Worm (Caenorhabditis elegans) whole organism, L2 larva: ENCODE data around the gene fbxb-10.
"Not testable (repeated sequence)": the region's sequence is repeated elsewhere in the genome, so short reads cannot be mapped to it uniquely, and the experiment has no call there.

Experiments used
- C34F6.9 ChIP-seq: fragments of 150-350 bp; optimal IDR thresholded peaks from 2 replicates; lab custom pipeline; 2014; ENCODE audit warnings: missing biosample characterization, missing genetic modification characterization
- F13H6.1 ChIP-seq: sonication (generic microtip); optimal IDR thresholded peaks from 2 replicates; lab custom pipeline; 2016; ENCODE audit warnings: missing genetic modification characterization, missing compliant biosample characterization
- R02D3.7 ChIP-seq: fragments of 150-350 bp; optimal IDR thresholded peaks from 2 replicates; lab custom pipeline; 2014; ENCODE audit warnings: missing biosample characterization, missing genetic modification characterization
- ZK546.5 ChIP-seq: sonication (generic microtip); optimal IDR thresholded peaks from 2 replicates; lab custom pipeline; 2017; ENCODE audit warnings: missing biosample characterization, missing genetic modification characterization
- alr-1 ChIP-seq: fragments of 150-350 bp; optimal IDR thresholded peaks from 2 replicates; lab custom pipeline; 2014; ENCODE audit warnings: missing biosample characterization, missing genetic modification characterization
- aly-2 ChIP-seq: fragments of 150-350 bp; optimal IDR thresholded peaks from 2 replicates; lab custom pipeline; 2014; ENCODE audit warnings: missing biosample characterization, missing genetic modification characterization
- ama-1 ChIP-seq: fragments of 150-350 bp; optimal IDR thresholded peaks from 2 replicates; lab custom pipeline; 2018; ENCODE audit warnings: inconsistent platforms
- ceh-16 ChIP-seq: fragments of 150-350 bp; optimal IDR thresholded peaks from 2 replicates; lab custom pipeline; 2014; ENCODE audit warnings: missing biosample characterization, missing genetic modification characterization
- ceh-82 ChIP-seq: fragments of 150-350 bp; optimal IDR thresholded peaks from 2 replicates; lab custom pipeline; 2014; ENCODE audit warnings: missing biosample characterization, missing genetic modification characterization
- crh-2 ChIP-seq: sonication (generic microtip); optimal IDR thresholded peaks from 2 replicates; lab custom pipeline; 2017; ENCODE audit warnings: missing biosample characterization, missing genetic modification characterization
- egl-27 ChIP-seq: sonication (generic microtip); optimal IDR thresholded peaks from 3 replicates; lab custom pipeline; 2017; ENCODE audit warnings: missing biosample characterization, missing genetic modification reagents, missing genetic modification characterization
- elt-1 ChIP-seq: fragments of 150-350 bp; optimal IDR thresholded peaks from 2 replicates; lab custom pipeline; 2014; ENCODE audit warnings: missing biosample characterization, missing genetic modification characterization
- elt-3 ChIP-seq: sonication (generic microtip); optimal IDR thresholded peaks from 2 replicates; lab custom pipeline; 2017; ENCODE audit warnings: missing biosample characterization, missing genetic modification characterization
- fos-1 ChIP-seq: fragments of 150-350 bp; optimal IDR thresholded peaks from 2 replicates; lab custom pipeline; 2014; ENCODE audit warnings: missing biosample characterization, missing genetic modification characterization
- gmeb-1 ChIP-seq: fragments of 150-350 bp; optimal IDR thresholded peaks from 2 replicates; lab custom pipeline; 2014; ENCODE audit warnings: missing biosample characterization, missing genetic modification characterization
- lin-11 ChIP-seq: fragments of 150-350 bp; sonication (generic microtip); optimal IDR thresholded peaks from 2 replicates; lab custom pipeline; 2014; ENCODE audit warnings: missing biosample characterization, missing genetic modification characterization, inconsistent platforms, mixed read lengths
- mbf-1 ChIP-seq: sonication (generic microtip); optimal IDR thresholded peaks from 2 replicates; lab custom pipeline; 2017; ENCODE audit warnings: missing biosample characterization, missing genetic modification characterization
- nhr-12 ChIP-seq: fragments of 150-350 bp; optimal IDR thresholded peaks from 2 replicates; lab custom pipeline; 2014; ENCODE audit warnings: missing biosample characterization, missing genetic modification characterization
- nhr-129 ChIP-seq: fragments of 150-350 bp; optimal IDR thresholded peaks from 2 replicates; lab custom pipeline; 2014; ENCODE audit warnings: missing biosample characterization, missing genetic modification characterization
- nhr-21 ChIP-seq: fragments of 150-350 bp; optimal IDR thresholded peaks from 2 replicates; lab custom pipeline; 2014; ENCODE audit warnings: missing biosample characterization, missing genetic modification characterization
- nhr-23 ChIP-seq: fragments of 150-350 bp; optimal IDR thresholded peaks from 2 replicates; lab custom pipeline; 2014; ENCODE audit warnings: missing biosample characterization, missing genetic modification reagents, missing genetic modification characterization
- nhr-25 ChIP-seq: fragments of 150-350 bp; sonication (generic microtip); optimal IDR thresholded peaks from 3 replicates; lab custom pipeline; 2014; ENCODE audit warnings: missing biosample characterization, missing genetic modification characterization
- nhr-6 ChIP-seq: fragments of 150-350 bp; optimal IDR thresholded peaks from 2 replicates; lab custom pipeline; 2014; ENCODE audit warnings: missing biosample characterization, missing genetic modification characterization
- nhr-77 ChIP-seq: fragments of 150-350 bp; optimal IDR thresholded peaks from 2 replicates; lab custom pipeline; 2014; ENCODE audit warnings: missing biosample characterization, missing genetic modification characterization
- peb-1 ChIP-seq: fragments of 150-350 bp; optimal IDR thresholded peaks from 2 replicates; lab custom pipeline; 2014; ENCODE audit warnings: missing biosample characterization, missing genetic modification characterization
- skn-1 ChIP-seq: sonication (generic microtip); optimal IDR thresholded peaks from 2 replicates; lab custom pipeline; 2017; ENCODE audit warnings: missing biosample characterization, missing genetic modification characterization
- sma-9 ChIP-seq, 2 experiments: fragments of 150-350 bp in 1 of 2; sonication (generic microtip) in 1 of 2; optimal IDR thresholded peaks; 2 replicates each; lab custom pipeline; 2014 to 2016; ENCODE audit warnings: missing genetic modification characterization in 2 of 2, mild to moderate bottlenecking in 1 of 2, missing biosample characterization in 1 of 2, missing compliant biosample characterization in 1 of 2, missing genetic modification reagents in 1 of 2, moderate library complexity in 1 of 2
- unc-62 ChIP-seq: fragments of 150-350 bp; optimal IDR thresholded peaks from 2 replicates; lab custom pipeline; 2014; ENCODE audit warnings: missing biosample characterization, missing genetic modification reagents, missing genetic modification characterization

Gene fbxb-10

DNA sequence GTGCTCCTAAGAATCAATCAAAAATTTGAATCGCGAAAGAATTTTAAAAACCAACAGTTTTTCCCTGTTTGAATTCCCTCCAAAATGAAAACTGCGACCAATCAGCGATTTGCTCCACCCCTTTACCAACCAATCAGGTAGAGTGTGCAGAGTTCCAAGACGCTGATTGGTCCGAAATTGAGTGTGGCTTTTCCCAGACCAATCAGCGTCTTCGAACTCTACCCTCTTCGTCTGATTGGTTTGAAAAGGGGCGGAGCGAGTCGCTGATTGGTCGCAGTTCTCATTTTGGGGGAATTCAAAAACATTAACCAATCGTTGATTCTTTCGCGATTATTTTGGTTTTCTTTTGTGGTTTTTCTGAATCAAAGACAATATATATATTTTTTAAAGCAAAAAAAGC lies 26.4 kb upstream of the fbxb-10 start:
- TF ChIP-seq ama-1 (lab: Kevin White, UChicago) (no peak), elt-1 (tag; lab: Kevin White, UChicago) (no peak), lin-11 (no peak), crh-2 (tag; lab: Kevin White, UChicago) (no peak), egl-27 (tag; lab: Kevin White, UChicago) (no peak), C34F6.9 (no peak), peb-1 (tag; lab: Kevin White, UChicago) (no peak), ZK546.5 (no peak), elt-3 (tag; lab: Kevin White, UChicago) (no peak), nhr-25 (no peak), nhr-12 (tag; lab: Kevin White, UChicago) (no peak), ceh-16 (no peak), mbf-1 (tag; lab: Kevin White, UChicago) (no peak), nhr-129 (no peak)

DNA sequence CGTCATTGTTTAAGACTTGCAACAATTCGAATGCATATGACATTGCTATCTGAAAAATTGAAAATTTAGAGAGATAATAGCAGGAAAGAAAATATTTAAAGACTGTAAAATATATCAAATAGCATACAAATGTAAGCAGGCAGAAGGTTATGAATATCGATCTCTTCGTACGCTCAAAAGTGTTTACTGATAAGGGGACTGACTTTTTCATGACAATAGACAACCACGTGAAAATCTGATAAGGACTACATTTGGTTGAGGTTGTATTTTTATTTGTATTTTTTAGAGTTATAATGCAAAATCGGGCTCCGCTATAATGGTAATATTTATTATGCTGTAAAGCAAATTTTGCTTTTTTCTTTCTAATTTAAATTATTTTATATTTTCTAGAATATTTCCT lies 24.7 kb upstream of the fbxb-10 start, which contains the start of the genes C52E2.5 and C52E2.4:
Gene C52E2.5 (minus strand): TSS at position 43 of the 400 bp plus-strand sequence.
Gene C52E2.4 (plus strand): TSS at position 252 of the 400 bp plus-strand sequence.
- peak; percentile 80 for TF ChIP-seq fos-1
- no peak for TF ChIP-seq ceh-16
- peak; percentile 36 for TF ChIP-seq sma-9 (GFP tag; optimal IDR thresholded peaks at IDR 0.05; lab: Kevin White, UChicago)
- no peak for TF ChIP-seq sma-9 (tag; optimal IDR thresholded peaks at IDR 0.05; lab: Kevin White, UChicago)
- TF ChIP-seq unc-62 = no peak
- TF ChIP-seq gmeb-1 (tag; lab: Kevin White, UChicago) = no peak
- no peak for TF ChIP-seq elt-3 (tag; lab: Kevin White, UChicago)
- TF ChIP-seq egl-27 (tag; lab: Kevin White, UChicago) = no peak
- TF ChIP-seq elt-1 (tag; lab: Kevin White, UChicago) = no peak
- peak; percentile 65 for TF ChIP-seq skn-1 (tag; lab: Kevin White, UChicago)
- no peak for TF ChIP-seq nhr-23 (tag; lab: Kevin White, UChicago)
- no peak for TF ChIP-seq mbf-1 (tag; lab: Kevin White, UChicago)
- TF ChIP-seq crh-2 (tag; lab: Kevin White, UChicago) = peak; percentile 36
- no peak for TF ChIP-seq nhr-12 (tag; lab: Kevin White, UChicago)
- TF ChIP-seq aly-2 (tag; lab: Kevin White, UChicago) = no peak

DNA sequence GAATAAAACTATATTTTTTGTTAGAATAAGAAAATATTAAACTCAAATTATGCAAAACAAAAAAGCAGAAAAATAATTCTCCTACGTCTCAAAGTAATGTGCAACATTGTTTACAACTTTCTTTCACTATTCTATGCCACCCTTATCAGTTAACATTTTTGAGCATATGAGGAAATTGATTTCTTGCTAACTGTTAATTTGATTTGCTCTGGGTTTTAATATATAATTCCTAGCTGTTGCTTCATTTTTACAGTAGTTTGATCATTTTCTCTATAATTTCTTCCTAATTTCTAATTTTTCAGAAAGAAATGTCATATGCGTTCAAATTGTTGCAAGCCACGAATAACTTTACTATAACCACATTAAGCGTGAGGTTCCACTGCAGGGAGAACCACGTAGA lies 18.0 kb upstream of the fbxb-10 start, which contains the start of gene T08E11.1:
Gene T08E11.1 (plus strand): TSS at position 301 of the 400 bp plus-strand sequence.
- TF ChIP-seq fos-1 (no peak), ceh-82 (no peak), ama-1 (lab: Kevin White, UChicago) (no peak), unc-62 (no peak)

DNA sequence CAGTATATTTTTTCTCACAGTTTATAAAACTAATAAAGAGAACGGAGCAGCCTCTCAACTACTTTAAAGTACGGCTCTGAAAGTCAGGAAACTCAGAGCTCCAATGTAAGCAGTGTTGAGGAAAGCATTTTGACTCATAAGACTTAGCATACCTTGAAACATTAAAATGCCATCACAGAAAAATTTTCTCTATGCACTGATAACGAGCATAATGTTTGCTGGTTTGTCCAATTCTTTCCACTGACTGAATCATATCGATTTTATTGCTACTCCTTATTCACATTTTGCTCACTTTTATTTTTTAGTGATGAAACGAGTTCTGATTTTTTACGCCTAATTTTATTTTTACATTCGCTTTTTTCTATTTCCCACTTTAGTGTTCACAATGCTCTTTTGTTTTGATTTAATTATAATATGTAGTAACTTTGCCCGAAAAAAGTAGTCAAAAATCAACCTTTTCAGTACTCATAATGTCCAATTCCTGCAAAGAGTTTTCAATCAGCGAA lies 13.7 kb upstream of the fbxb-10 start, which contains the start of gene math-39:
Gene math-39 (plus strand): TSS at position 456 of the 506 bp plus-strand sequence.
- peak; percentile 73 for TF ChIP-seq fos-1
- no peak for TF ChIP-seq crh-2 (tag; lab: Kevin White, UChicago)

DNA sequence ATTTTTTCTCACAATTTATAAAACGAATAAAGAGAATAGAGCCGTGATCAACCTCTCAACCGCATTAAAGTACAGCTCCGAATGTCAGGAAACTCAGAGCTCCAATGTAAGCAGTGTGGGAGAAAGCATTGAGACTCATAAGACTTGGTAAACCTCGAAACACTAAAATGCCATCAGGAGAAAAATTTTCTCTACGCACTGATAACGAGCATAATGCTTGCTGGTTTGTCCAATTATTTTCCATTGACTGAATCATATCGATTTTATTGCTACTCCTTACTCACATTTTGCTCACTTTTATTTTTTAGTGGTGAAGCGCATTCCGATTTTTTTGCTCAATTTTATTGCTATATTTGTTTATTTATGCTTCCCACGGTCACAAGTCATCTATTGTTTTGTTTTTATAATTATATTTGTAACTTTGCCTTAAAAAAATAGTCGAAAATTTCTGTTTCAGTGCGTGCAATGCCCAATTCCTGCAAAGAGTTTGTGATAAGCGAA lies 12.0 kb upstream of the fbxb-10 start, which contains the start of gene math-40:
Gene math-40 (plus strand): TSS at position 451 of the 501 bp plus-strand sequence.
- TF ChIP-seq fos-1 (peak; percentile 80), ceh-16 (no peak), nhr-6 (tag; lab: Kevin White, UChicago) (no peak)

DNA sequence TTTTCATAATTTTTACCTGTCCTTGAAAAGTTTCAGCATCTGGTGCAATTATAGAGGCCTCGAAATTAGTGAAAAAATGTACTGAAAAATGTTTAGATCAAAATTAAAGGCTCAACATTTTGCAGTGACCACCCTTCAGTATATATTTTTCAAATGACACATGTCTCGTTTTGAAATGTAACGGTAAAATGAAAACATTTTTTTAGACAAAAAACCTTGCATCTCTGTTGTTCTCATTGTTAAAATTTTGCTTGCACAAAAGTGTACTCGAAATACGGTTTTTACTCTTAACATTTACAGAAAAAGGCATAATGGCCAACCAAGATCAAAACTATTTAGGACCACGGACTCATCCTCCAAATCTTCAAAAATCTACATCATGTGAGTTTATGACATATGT lies 6.1 kb upstream of the fbxb-10 start, which contains the start of gene math-41:
Gene math-41 (plus strand): TSS at position 301 of the 400 bp plus-strand sequence.
- TF ChIP-seq nhr-25; aly-2 (tag; lab: Kevin White, UChicago); alr-1: not testable (repeated sequence)
- TF ChIP-seq, all 48 proteins: peak for 0; not testable (repeated sequence) for 48

DNA sequence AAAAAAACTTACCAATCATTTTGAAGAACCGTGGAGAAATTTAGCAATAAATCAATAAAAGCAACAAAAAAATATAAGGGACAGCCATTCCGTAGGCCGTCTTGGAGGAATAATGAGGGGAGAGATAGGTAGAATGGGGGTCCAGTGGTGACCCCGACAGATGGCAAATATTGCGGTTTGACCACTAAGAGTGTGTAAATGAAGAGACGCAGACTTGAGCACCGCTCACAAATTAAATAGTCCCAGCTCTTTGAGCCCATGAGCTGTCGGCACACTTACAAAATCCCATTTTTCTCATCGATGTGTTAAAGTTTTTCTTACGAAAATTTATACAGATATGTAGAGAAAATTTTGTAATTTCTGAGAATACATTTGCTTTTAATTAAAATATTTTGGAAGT lies 2.6 kb upstream of the fbxb-10 start, which contains the start of gene fbxa-3:
Gene fbxa-3 (minus strand): TSS at position 101 of the 400 bp plus-strand sequence.
- TF ChIP-seq F13H6.1 (no peak), nhr-21 (tag; lab: Kevin White, UChicago) (no peak), peb-1 (tag; lab: Kevin White, UChicago) (no peak), R02D3.7 (tag; lab: Kevin White, UChicago) (no peak), nhr-77 (no peak)
